In genomic region chr2L:18894998-18895732, dm6 we compare ENCODE assay signal across 4 fruit fly cellular contexts.
A peak's percentile ranks its signal among the peaks of the same experiment; 100 is the strongest.
TF ChIP-seq lines count a peak whose summit lies in the region.

No protein-coding gene starts in this region.

- no peak for TF ChIP-seq CTCF in whole organism, embryonic (GFP tag; optimal IDR thresholded peaks at IDR 0.05; lab: Kevin White, UChicago)

TF ChIP-seq in whole organism, embryonic, 481 proteins besides CTCF, POLR2A, EP300 and RAD21 (continues in another document):
- TF ChIP-seq nerfin-1 (tag; optimal IDR thresholded peaks at IDR 0.05; lab: Kevin White, UChicago) (peak; percentile 1), CG14667 (GFP tag; IDR thresholded peaks at IDR 0.05; lab: Robert Waterston, UW) (no peak), CG9727 (GFP tag; optimal IDR thresholded peaks at IDR 0.05; lab: Kevin White, UChicago) (peak; percentile 57), fu2 (GFP tag; optimal IDR thresholded peaks at IDR 0.05; lab: Kevin White, UChicago) (no peak), Dip3 (GFP tag; optimal IDR thresholded peaks at IDR 0.05; lab: Kevin White, UChicago) (no peak), Blimp-1 (GFP tag; optimal IDR thresholded peaks at IDR 0.05; lab: Kevin White, UChicago) (peak; percentile 12), odd (GFP tag; optimal IDR thresholded peaks at IDR 0.05; lab: Kevin White, UChicago) (no peak), Mad (GFP tag; optimal IDR thresholded peaks at IDR 0.05; lab: Kevin White, UChicago) (no peak), CG10979 (tag; optimal IDR thresholded peaks at IDR 0.05; lab: Kevin White, UChicago) (peak; percentile 74), CG8359 (GFP tag; optimal IDR thresholded peaks at IDR 0.05; lab: Kevin White, UChicago; ENCODE audit: borderline replicate concordance) (no peak), Chrac-16 (GFP tag; optimal IDR thresholded peaks at IDR 0.05; lab: Kevin White, UChicago) (no peak), CG17385 (GFP tag; optimal IDR thresholded peaks at IDR 0.05; lab: Kevin White, UChicago) (peak; percentile 34), sob (GFP tag; IDR thresholded peaks at IDR 0.05; lab: Robert Waterston, UW) (no peak), Xrp1 (GFP tag; IDR thresholded peaks at IDR 0.05; lab: Robert Waterston, UW) (peak; percentile 73), nerfin-2 (GFP tag; IDR thresholded peaks at IDR 0.05; lab: Robert Waterston, UW; ENCODE audit: partially characterized antibody) (no peak), CG8478 (optimal IDR thresholded peaks at IDR 0.05; lab: Kevin White, UChicago) (no peak), CG12659 (GFP tag; optimal IDR thresholded peaks at IDR 0.05; lab: Kevin White, UChicago) (no peak), Nf-YA (GFP tag; IDR thresholded peaks at IDR 0.05; lab: Robert Waterston, UW) (no peak), CG4404 (GFP tag; IDR thresholded peaks at IDR 0.05; lab: Robert Waterston, UW) (0 out of 2 replicates have a peak, but pooled peaks have one; percentile 77), z (GFP tag; IDR thresholded peaks at IDR 0.05; lab: Robert Waterston, UW) (no peak), unc-4 (GFP tag; IDR thresholded peaks at IDR 0.05; lab: Robert Waterston, UW; ENCODE audit: partially characterized antibody) (no peak), da (GFP tag; optimal IDR thresholded peaks at IDR 0.05; lab: Kevin White, UChicago) (no peak), CG7987 (GFP tag; optimal IDR thresholded peaks at IDR 0.05; lab: Kevin White, UChicago) (no peak)

TF ChIP-seq in whole organism, prepupa, 60 proteins besides CTCF, POLR2A, EP300 and RAD21 (continues in another document):
- TF ChIP-seq CG6854 (GFP tag; optimal IDR thresholded peaks at IDR 0.05; lab: Kevin White, UChicago) (no peak), ss (GFP tag; optimal IDR thresholded peaks at IDR 0.05; lab: Kevin White, UChicago) (peak in 1 of 2 experiments; percentile 3), Eip93F (GFP tag; optimal IDR thresholded peaks at IDR 0.05; lab: Kevin White, UChicago) (no peak), CG6276 (GFP tag; optimal IDR thresholded peaks at IDR 0.05; lab: Kevin White, UChicago) (no peak), OdsH (GFP tag; optimal IDR thresholded peaks at IDR 0.05; lab: Kevin White, UChicago) (peak; percentile 5), cyc (GFP tag; optimal IDR thresholded peaks at IDR 0.05; lab: Kevin White, UChicago) (peak; percentile 16), Met (GFP tag; optimal IDR thresholded peaks at IDR 0.05; lab: Kevin White, UChicago) (peak; percentile 25), CG6808 (GFP tag; optimal IDR thresholded peaks at IDR 0.05; lab: Kevin White, UChicago) (peak; percentile 29), Eip78C (GFP tag; lab: Kevin White, UChicago) (peak; percentile 23), achi (GFP tag; optimal IDR thresholded peaks at IDR 0.05; lab: Kevin White, UChicago) (peak; percentile 15), Lpt (GFP tag; optimal IDR thresholded peaks at IDR 0.05; lab: Kevin White, UChicago) (no peak), CG6792 (GFP tag; optimal IDR thresholded peaks at IDR 0.05; lab: Kevin White, UChicago) (no peak), CG34406 (GFP tag; optimal IDR thresholded peaks at IDR 0.05; lab: Kevin White, UChicago) (peak; percentile 23), Smox (GFP tag; optimal IDR thresholded peaks at IDR 0.05; lab: Kevin White, UChicago) (peak; percentile 9), CG3919 (GFP tag; optimal IDR thresholded peaks at IDR 0.05; lab: Kevin White, UChicago) (peak; percentile 16), fkh (GFP tag; optimal IDR thresholded peaks at IDR 0.05; lab: Kevin White, UChicago) (no peak), svp (GFP tag; lab: Kevin White, UChicago) (peak; percentile 69), esn (GFP tag; optimal IDR thresholded peaks at IDR 0.05; lab: Kevin White, UChicago) (peak; percentile 29), CG10631 (GFP tag; optimal IDR thresholded peaks at IDR 0.05; lab: Kevin White, UChicago) (peak; percentile 30), topi (GFP tag; optimal IDR thresholded peaks at IDR 0.05; lab: Kevin White, UChicago) (peak; percentile 3), Ets21C (GFP tag; optimal IDR thresholded peaks at IDR 0.05; lab: Kevin White, UChicago) (no peak), CG10669 (GFP tag; optimal IDR thresholded peaks at IDR 0.05; lab: Kevin White, UChicago) (peak; percentile 9), CG15336 (GFP tag; IDR thresholded peaks at IDR 0.05; lab: Robert Waterston, UW) (no peak), CG3032 (tag; optimal IDR thresholded peaks at IDR 0.05; lab: Kevin White, UChicago) (peak; percentile 40), net (GFP tag; optimal IDR thresholded peaks at IDR 0.05; lab: Kevin White, UChicago) (no peak)

TF ChIP-seq in whole organism, pupa, 21 proteins besides CTCF, POLR2A, EP300 and RAD21:
- TF ChIP-seq CG14655 (GFP tag; optimal IDR thresholded peaks at IDR 0.05; lab: Kevin White, UChicago) (peak; percentile 7), CG15710 (tag; optimal IDR thresholded peaks at IDR 0.05; lab: Kevin White, UChicago) (peak; percentile 28), CG13204 (GFP tag; optimal IDR thresholded peaks at IDR 0.05; lab: Kevin White, UChicago) (no peak), CG9948 (tag; optimal IDR thresholded peaks at IDR 0.05; lab: Kevin White, UChicago) (peak; percentile 33), CG8159 (tag; optimal IDR thresholded peaks at IDR 0.05; lab: Kevin White, UChicago) (peak; percentile 57), Snoo (tag; optimal IDR thresholded peaks at IDR 0.05; lab: Kevin White, UChicago) (peak; percentile 45), CG17806 (tag; optimal IDR thresholded peaks at IDR 0.05; lab: Kevin White, UChicago) (peak; percentile 14), CG12605 (GFP tag; IDR thresholded peaks at IDR 0.05; lab: Robert Waterston, UW) (no peak), fd96Ca (GFP tag; IDR thresholded peaks at IDR 0.05; lab: Robert Waterston, UW) (no peak), Pif1A (GFP tag; optimal IDR thresholded peaks at IDR 0.05; lab: Kevin White, UChicago) (no peak), D1 (tag; optimal IDR thresholded peaks at IDR 0.05; lab: Kevin White, UChicago) (no peak), Ets98B (GFP tag; IDR thresholded peaks at IDR 0.05; lab: Robert Waterston, UW) (no peak)

TF ChIP-seq in whole organism, wandering third instar larva, 38 proteins besides CTCF, POLR2A, EP300 and RAD21:
- TF ChIP-seq foxo (GFP tag; optimal IDR thresholded peaks at IDR 0.05; lab: Kevin White, UChicago) (peak in 1 of 2 experiments; percentile 26), OdsH (GFP tag; optimal IDR thresholded peaks at IDR 0.05; lab: Kevin White, UChicago) (no peak), Sp1 (GFP tag; optimal IDR thresholded peaks at IDR 0.05; lab: Kevin White, UChicago) (peak; percentile 5), HLH106 (tag; optimal IDR thresholded peaks at IDR 0.05; lab: Kevin White, UChicago) (peak; percentile 50)

Comparison
In these comparisons a context has a peak if more than half of its experiments do, and no peak if none do; other contexts are left out.
1. Of the 7 proteins assayed by ChIP-seq in both whole organism, embryonic and whole organism, prepupa: peak only in whole organism, embryonic: Blimp-1; only in whole organism, prepupa: none; in both: none; in neither: 6.